Fruit fly (Drosophila melanogaster) whole organism, embryonic: ENCODE data around the gene RpL7A.
A peak's percentile ranks its signal among the peaks of the same experiment; 100 is the strongest.

Experiments used
- Ada2b ChIP-seq: fragments of 200-800 bp; sonication (Bioruptor generic); IDR thresholded peaks from 2 replicates; pipeline ENCODE4 v1.3.6; 2022; ENCODE audit warnings: missing biosample characterization, missing genetic modification characterization
- Asciz ChIP-seq: fragments of 200-800 bp; sonication (Bioruptor generic); optimal IDR thresholded peaks from 2 replicates; lab custom pipeline; 2017; ENCODE audit warnings: missing biosample characterization, mild to moderate bottlenecking, missing genetic modification characterization, missing genetic modification reagents
- CG10431 ChIP-seq: fragments of 200-800 bp; sonication (Bioruptor generic); optimal IDR thresholded peaks from 3 replicates; lab custom pipeline; 2018; ENCODE audit warnings: missing biosample characterization, mild to moderate bottlenecking, missing genetic modification characterization
- CG10959 ChIP-seq: fragments of 200-800 bp; sonication (Bioruptor generic); IDR thresholded peaks from 2 replicates; pipeline ENCODE4 v1.3.6; 2022; ENCODE audit warnings: missing biosample characterization, missing genetic modification characterization
- CG11085 ChIP-seq: fragments of 200-800 bp; sonication (Bioruptor generic); IDR thresholded peaks from 2 replicates; pipeline ENCODE4 v1.3.6; 2022; ENCODE audit warnings: missing biosample characterization, missing genetic modification characterization
- CG12104 ChIP-seq: fragments of 200-800 bp; sonication (Bioruptor generic); optimal IDR thresholded peaks from 3 replicates; lab custom pipeline; 2016; ENCODE audit warnings: missing biosample characterization, missing genetic modification characterization
- CG12219 ChIP-seq: fragments of 200-800 bp; sonication (Bioruptor generic); optimal IDR thresholded peaks from 3 replicates; lab custom pipeline; 2018; ENCODE audit warnings: missing biosample characterization, mild to moderate bottlenecking, missing genetic modification characterization
- CG12236 ChIP-seq: fragments of 200-800 bp; sonication (Bioruptor generic); optimal IDR thresholded peaks from 2 replicates; lab custom pipeline; 2016; ENCODE audit warnings: missing biosample characterization, missing genetic modification characterization
- CG12769 ChIP-seq: fragments of 200-800 bp; sonication (Bioruptor generic); optimal IDR thresholded peaks from 2 replicates; lab custom pipeline; 2019; ENCODE audit warnings: missing biosample characterization, mild to moderate bottlenecking, missing genetic modification characterization, moderate library complexity
- CG13287 ChIP-seq: fragments of 200-800 bp; sonication (Bioruptor generic); IDR thresholded peaks from 2 replicates; pipeline ENCODE4 v1.3.6; 2022; ENCODE audit warnings: missing biosample characterization, missing genetic modification characterization; ENCODE audit not compliant: partially characterized antibody
- CG14014 ChIP-seq: fragments of 200-800 bp; sonication (Bioruptor generic); IDR thresholded peaks from 2 replicates; pipeline ENCODE4 v1.3.6; 2022; ENCODE audit warnings: missing biosample characterization, missing genetic modification characterization
- CG14965 ChIP-seq: fragments of 200-800 bp; sonication (Bioruptor generic); optimal IDR thresholded peaks from 2 replicates; lab custom pipeline; 2016; ENCODE audit warnings: missing biosample characterization, missing genetic modification characterization, borderline replicate concordance
- CG18011 ChIP-seq: fragments of 200-800 bp; sonication (Bioruptor generic); optimal IDR thresholded peaks from 2 replicates; lab custom pipeline; 2017; ENCODE audit warnings: missing biosample characterization, missing genetic modification characterization, mild to moderate bottlenecking, moderate library complexity, missing genotype
- CG2199 ChIP-seq: fragments of 200-800 bp; sonication (Bioruptor generic); IDR thresholded peaks from 3 replicates; pipeline ENCODE4 v1.3.6; 2022; ENCODE audit warnings: missing biosample characterization, missing genetic modification characterization
- CG2678 ChIP-seq: fragments of 200-800 bp; sonication (Bioruptor generic); optimal IDR thresholded peaks from 3 replicates; lab custom pipeline; 2019; ENCODE audit warnings: missing biosample characterization, mild to moderate bottlenecking, missing genetic modification characterization, moderate library complexity
- CG2712 ChIP-seq: fragments of 200-800 bp; optimal IDR thresholded peaks from 3 replicates; lab custom pipeline; 2019; ENCODE audit warnings: missing biosample characterization, mild to moderate bottlenecking, missing genetic modification characterization, moderate library complexity
- CG3065 ChIP-seq: fragments of 200-800 bp; sonication (Bioruptor generic); optimal IDR thresholded peaks from 2 replicates; lab custom pipeline; 2016; ENCODE audit warnings: missing biosample characterization, missing genetic modification characterization
- CG5245 ChIP-seq: fragments of 200-800 bp; sonication (Bioruptor generic); optimal IDR thresholded peaks from 3 replicates; lab custom pipeline; 2016; ENCODE audit warnings: missing biosample characterization, missing genetic modification characterization
- CG6654 ChIP-seq: fragments of 200-800 bp; sonication (Bioruptor generic); optimal IDR thresholded peaks from 2 replicates; lab custom pipeline; 2017; ENCODE audit warnings: missing biosample characterization, mild to moderate bottlenecking, missing genetic modification characterization
- CG7786 ChIP-seq: fragments of 200-800 bp; sonication (Bioruptor generic); optimal IDR thresholded peaks from 2 replicates; lab custom pipeline; 2016; ENCODE audit warnings: missing biosample characterization, missing genetic modification characterization
- CG8478 ChIP-seq: fragments of >200 bp; optimal IDR thresholded peaks from 2 replicates; lab custom pipeline; 2018
- CG9932 ChIP-seq: fragments of 200-800 bp; sonication (Bioruptor generic); IDR thresholded peaks from 2 replicates; pipeline ENCODE4 v1.3.6; 2022; ENCODE audit warnings: missing biosample characterization, missing genetic modification characterization
- CHES-1-like ChIP-seq: fragments of 200-800 bp; sonication (Bioruptor generic); optimal IDR thresholded peaks from 2 replicates; lab custom pipeline; 2016; ENCODE audit warnings: missing biosample characterization, missing genetic modification characterization
- CkIIα-i1 ChIP-seq: fragments of 200-800 bp; sonication (Bioruptor generic); IDR thresholded peaks from 2 replicates; pipeline ENCODE4 v1.3.6; 2022; ENCODE audit warnings: missing biosample characterization, missing genetic modification characterization
- Doc3 ChIP-seq: fragments of 200-800 bp; sonication (Bioruptor generic); IDR thresholded peaks from 3 replicates; pipeline ENCODE4 v1.3.6; 2022; ENCODE audit warnings: missing biosample characterization, missing genetic modification characterization; ENCODE audit not compliant: partially characterized antibody
- E2f1 ChIP-seq: fragments of 200-800 bp; sonication (Bioruptor generic); IDR thresholded peaks from 2 replicates; pipeline ENCODE4 v1.3.6; 2022; ENCODE audit warnings: missing biosample characterization, missing genetic modification characterization
- ERR ChIP-seq: fragments of 200-800 bp; sonication (Bioruptor generic); optimal IDR thresholded peaks from 2 replicates; lab custom pipeline; 2016; ENCODE audit warnings: missing biosample characterization, missing genetic modification characterization
- Hey ChIP-seq: fragments of 200-800 bp; sonication (Bioruptor generic); optimal IDR thresholded peaks from 3 replicates; lab custom pipeline; 2018; ENCODE audit warnings: missing biosample characterization, mild to moderate bottlenecking, missing genetic modification characterization
- Hmx ChIP-seq: fragments of 200-800 bp; sonication (Bioruptor generic); optimal IDR thresholded peaks from 2 replicates; lab custom pipeline; 2016; ENCODE audit warnings: missing biosample characterization, missing genetic modification characterization
- Lpt ChIP-seq: fragments of >200 bp; optimal IDR thresholded peaks from 2 replicates; lab custom pipeline; 2018; ENCODE audit warnings: missing biosample characterization, missing genetic modification characterization
- Meics ChIP-seq: fragments of 200-800 bp; sonication (Bioruptor generic); optimal IDR thresholded peaks from 2 replicates; lab custom pipeline; 2017; ENCODE audit warnings: missing biosample characterization, mild to moderate bottlenecking, missing genetic modification characterization
- Neu2 ChIP-seq: fragments of 200-800 bp; sonication (Bioruptor generic); optimal IDR thresholded peaks from 3 replicates; lab custom pipeline; 2016; ENCODE audit warnings: missing biosample characterization, missing genetic modification characterization, borderline replicate concordance
- Nf-YA ChIP-seq: fragments of 200-800 bp; sonication (Bioruptor generic); IDR thresholded peaks from 2 replicates; pipeline ENCODE4 v1.3.6; 2022; ENCODE audit warnings: missing biosample characterization, missing genetic modification characterization
- Optix ChIP-seq: fragments of 200-800 bp; sonication (Bioruptor generic); IDR thresholded peaks from 3 replicates; pipeline ENCODE4 v1.3.6; 2022; ENCODE audit warnings: missing biosample characterization, missing genetic modification characterization
- Sin3A ChIP-seq: fragments of >200 bp; optimal IDR thresholded peaks from 2 replicates; lab custom pipeline; 2018
- eve ChIP-seq, 2 experiments: fragments of >200 bp; optimal IDR thresholded peaks; 2 replicates each; lab custom pipeline; 2017; ENCODE audit warnings: missing biosample characterization in 2 of 2, missing genetic modification characterization in 2 of 2
- fd102C ChIP-seq: fragments of 200-800 bp; sonication (Bioruptor generic); optimal IDR thresholded peaks from 2 replicates; lab custom pipeline; 2018; ENCODE audit warnings: missing biosample characterization, mild to moderate bottlenecking, missing genetic modification characterization, moderate library complexity
- fu2 ChIP-seq: fragments of 200-800 bp; sonication (Bioruptor generic); optimal IDR thresholded peaks from 2 replicates; lab custom pipeline; 2016; ENCODE audit warnings: missing biosample characterization, missing genetic modification characterization
- gem ChIP-seq: fragments of 200-800 bp; sonication (Bioruptor generic); optimal IDR thresholded peaks from 2 replicates; lab custom pipeline; 2019; ENCODE audit warnings: missing biosample characterization, mild to moderate bottlenecking, missing genetic modification characterization, moderate library complexity
- gt ChIP-seq: fragments of 200-800 bp; sonication (Bioruptor generic); IDR thresholded peaks from 2 replicates; pipeline ENCODE4 v1.3.6; 2022; ENCODE audit warnings: missing biosample characterization, missing genetic modification characterization
- hth ChIP-seq: fragments of >200 bp; optimal IDR thresholded peaks from 2 replicates; lab custom pipeline; 2017; ENCODE audit warnings: inconsistent platforms
- kay ChIP-seq: fragments of 200-800 bp; sonication (Bioruptor generic); optimal IDR thresholded peaks from 2 replicates; lab custom pipeline; 2016; ENCODE audit warnings: missing biosample characterization, missing genetic modification characterization
- luna ChIP-seq: fragments of 200-800 bp; sonication (Bioruptor generic); optimal IDR thresholded peaks from 2 replicates; lab custom pipeline; 2016; ENCODE audit warnings: missing biosample characterization, missing genetic modification characterization
- otp ChIP-seq: fragments of 200-800 bp; sonication (Bioruptor generic); IDR thresholded peaks from 3 replicates; pipeline ENCODE4, ENCODE4 v1.3.6; 2022; ENCODE audit warnings: missing biosample characterization, missing genetic modification characterization
- pzg ChIP-seq: fragments of 200-800 bp; sonication (Bioruptor generic); optimal IDR thresholded peaks from 3 replicates; lab custom pipeline; 2018; ENCODE audit warnings: missing biosample characterization, mild to moderate bottlenecking, missing genetic modification characterization, moderate library complexity
- slp2 ChIP-seq: fragments of 200-800 bp; sonication (Bioruptor generic); optimal IDR thresholded peaks from 2 replicates; lab custom pipeline; 2016; ENCODE audit warnings: missing biosample characterization, missing genetic modification characterization
- stc ChIP-seq: fragments of 200-800 bp; sonication (Bioruptor generic); IDR thresholded peaks from 2 replicates; pipeline ENCODE4 v1.3.6; 2022; ENCODE audit warnings: missing biosample characterization, missing genetic modification characterization
- stwl ChIP-seq: fragments of 200-800 bp; sonication (Bioruptor generic); optimal IDR thresholded peaks from 3 replicates; lab custom pipeline; 2018; ENCODE audit warnings: missing biosample characterization, mild to moderate bottlenecking, missing genetic modification characterization, moderate library complexity
- tap ChIP-seq: fragments of 200-800 bp; optimal IDR thresholded peaks from 3 replicates; lab custom pipeline; 2019; ENCODE audit warnings: missing biosample characterization, mild to moderate bottlenecking, missing genetic modification characterization, moderate library complexity
- unc-4 ChIP-seq: fragments of 200-800 bp; sonication (Bioruptor generic); IDR thresholded peaks from 2 replicates; pipeline ENCODE4 v1.3.6; 2022; ENCODE audit warnings: missing biosample characterization, missing genetic modification characterization; ENCODE audit not compliant: partially characterized antibody
- wek ChIP-seq: fragments of 200-800 bp; sonication (Bioruptor generic); optimal IDR thresholded peaks from 3 replicates; lab custom pipeline; 2018; ENCODE audit warnings: missing biosample characterization, mild to moderate bottlenecking, missing genetic modification characterization, moderate library complexity

Gene RpL7A

DNA sequence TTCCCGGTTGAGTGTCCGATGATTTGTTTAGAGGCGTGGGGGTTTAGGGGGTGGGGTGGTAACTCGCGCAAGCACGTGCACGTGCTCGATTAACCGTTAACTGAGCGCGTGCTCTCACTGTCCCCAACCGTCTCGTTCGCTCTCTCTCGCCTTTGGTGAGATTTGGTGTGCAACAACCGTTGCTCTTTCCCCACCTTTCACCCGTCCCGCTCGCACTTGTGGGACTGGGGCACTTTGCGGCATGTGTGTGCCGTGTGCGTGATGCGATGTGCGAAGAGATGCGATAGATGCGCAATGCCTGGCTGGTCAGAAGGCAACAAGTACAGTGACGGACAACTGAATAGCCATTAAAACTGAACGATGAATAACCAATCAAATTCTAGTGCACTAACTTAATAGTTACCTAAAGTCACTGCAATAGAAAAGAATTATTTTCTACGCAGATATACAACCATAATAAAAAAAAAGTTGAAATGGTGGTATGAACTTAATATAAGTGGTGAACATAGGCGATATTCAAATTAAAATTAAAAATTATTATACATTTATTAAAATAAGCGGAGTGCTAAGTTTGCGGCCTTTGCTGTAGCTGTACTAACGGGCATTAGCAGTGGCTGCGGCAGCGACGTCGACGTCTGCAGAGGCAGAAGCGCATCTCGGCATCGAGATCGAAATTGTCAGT lies 38.2 kb upstream of the RpL7A start (continued):
- TF ChIP-seq gt (GFP tag; lab: Robert Waterston, UW) (peak; percentile 63), CG10431 (peak; percentile 78), slp2 (peak; percentile 35), Lpt (GFP tag; lab: Kevin White, UChicago) (no peak), CG3065 (peak; percentile 40), E2f1 (GFP tag; lab: Robert Waterston, UW) (peak; percentile 78), CG8478 (lab: Kevin White, UChicago) (peak; percentile 60), otp (GFP tag; lab: Robert Waterston, UW) (0 out of 3 replicates have a peak, but pooled peaks have one; percentile 47), CG11085 (GFP tag; lab: Robert Waterston, UW) (0 out of 2 replicates have a peak, but pooled peaks have one; percentile 37), Doc3 (GFP tag; lab: Robert Waterston, UW) (no peak), CG12236 (no peak), unc-4 (GFP tag; lab: Robert Waterston, UW) (no peak), ERR (GFP tag; lab: Kevin White, UChicago) (no peak), CG10959 (GFP tag; lab: Robert Waterston, UW) (peak; percentile 80), CHES-1-like (GFP tag; lab: Kevin White, UChicago) (no peak), eve (GFP tag; optimal IDR thresholded peaks at IDR 0.05; lab: Kevin White, UChicago) (peak in 1 of 2 experiments; percentile 94), luna (GFP tag; lab: Kevin White, UChicago) (no peak), Nf-YA (GFP tag; lab: Robert Waterston, UW) (0 out of 2 replicates have a peak, but pooled peaks have one; percentile 25), CG2199 (GFP tag; lab: Robert Waterston, UW) (peak; percentile 40; the same call in 1 of the 3 replicates), Neu2 (GFP tag; lab: Kevin White, UChicago) (no peak), CG6654 (GFP tag; lab: Kevin White, UChicago) (peak; percentile 63), CG14965 (GFP tag; lab: Kevin White, UChicago) (no peak), CG14014 (peak; percentile 73), kay (GFP tag; lab: Kevin White, UChicago) (peak; percentile 60), pzg (GFP tag; lab: Kevin White, UChicago) (no peak), gem (tag; lab: Kevin White, UChicago) (peak; percentile 95), CG12219 (GFP tag; lab: Kevin White, UChicago) (peak; percentile 86), CG12769 (tag; lab: Kevin White, UChicago) (peak; percentile 39), Asciz (GFP tag; lab: Kevin White, UChicago) (peak; percentile 88), stc (GFP tag; lab: Robert Waterston, UW) (peak; percentile 82), CG5245 (peak; percentile 71), hth (lab: Kevin White, UChicago) (no peak), Ada2b (GFP tag; lab: Robert Waterston, UW) (peak; percentile 67), stwl (tag; lab: Kevin White, UChicago) (peak; percentile 11), Hey (tag; lab: Kevin White, UChicago) (no peak), CG18011 (GFP tag; lab: Kevin White, UChicago) (peak; percentile 12), wek (GFP tag; lab: Kevin White, UChicago) (peak; percentile 56), CG9932 (GFP tag; lab: Robert Waterston, UW) (no peak; the same call in 1 of the 2 replicates), CG2678 (tag; lab: Kevin White, UChicago) (peak; percentile 94), CG2712 (tag; lab: Kevin White, UChicago) (peak; percentile 96), fd102C (GFP tag; lab: Kevin White, UChicago) (no peak), CG12104 (GFP tag; lab: Kevin White, UChicago) (peak; percentile 77), fu2 (GFP tag; lab: Kevin White, UChicago) (no peak), Meics (peak; percentile 80), CkIIα-i1 (no peak), CG13287 (GFP tag; lab: Robert Waterston, UW) (no peak), tap (tag; lab: Kevin White, UChicago) (peak; percentile 85), Optix (peak; percentile 43; the same call in 1 of the 3 replicates), Sin3A (lab: Kevin White, UChicago) (no peak), CG7786 (GFP tag; lab: Kevin White, UChicago) (peak; percentile 23), Hmx (no peak)
